Worm (Caenorhabditis elegans) whole organism, L2 larva: ENCODE results near the gene cct-4.

Source experiments
- C34F6.9 ChIP-seq: fragments of 150-350 bp; optimal IDR thresholded peaks from 2 replicates; lab custom pipeline; 2014; ENCODE audit warnings: missing biosample characterization, missing genetic modification characterization
- F13H6.1 ChIP-seq: sonication (generic microtip); optimal IDR thresholded peaks from 2 replicates; lab custom pipeline; 2016; ENCODE audit warnings: missing genetic modification characterization, missing compliant biosample characterization
- R02D3.7 ChIP-seq: fragments of 150-350 bp; optimal IDR thresholded peaks from 2 replicates; lab custom pipeline; 2014; ENCODE audit warnings: missing biosample characterization, missing genetic modification characterization
- Y55F3AM.14 ChIP-seq: fragments of 200-800 bp; sonication (Bioruptor generic); optimal IDR thresholded peaks from 2 replicates; lab custom pipeline; 2018; ENCODE audit warnings: mild to moderate bottlenecking, missing genetic modification characterization, missing compliant biosample characterization
- alr-1 ChIP-seq: fragments of 150-350 bp; optimal IDR thresholded peaks from 2 replicates; lab custom pipeline; 2014; ENCODE audit warnings: missing biosample characterization, missing genetic modification characterization
- aly-2 ChIP-seq: fragments of 150-350 bp; optimal IDR thresholded peaks from 2 replicates; lab custom pipeline; 2014; ENCODE audit warnings: missing biosample characterization, missing genetic modification characterization
- ama-1 ChIP-seq: fragments of 150-350 bp; optimal IDR thresholded peaks from 2 replicates; lab custom pipeline; 2018; ENCODE audit warnings: inconsistent platforms
- ceh-16 ChIP-seq: fragments of 150-350 bp; optimal IDR thresholded peaks from 2 replicates; lab custom pipeline; 2014; ENCODE audit warnings: missing biosample characterization, missing genetic modification characterization
- ceh-82 ChIP-seq: fragments of 150-350 bp; optimal IDR thresholded peaks from 2 replicates; lab custom pipeline; 2014; ENCODE audit warnings: missing biosample characterization, missing genetic modification characterization
- crh-2 ChIP-seq: sonication (generic microtip); optimal IDR thresholded peaks from 2 replicates; lab custom pipeline; 2017; ENCODE audit warnings: missing biosample characterization, missing genetic modification characterization
- dmd-4 ChIP-seq: sonication (generic microtip); optimal IDR thresholded peaks from 2 replicates; lab custom pipeline; 2017; ENCODE audit warnings: missing biosample characterization, missing genetic modification characterization
- elt-1 ChIP-seq: fragments of 150-350 bp; optimal IDR thresholded peaks from 2 replicates; lab custom pipeline; 2014; ENCODE audit warnings: missing biosample characterization, missing genetic modification characterization
- fos-1 ChIP-seq: fragments of 150-350 bp; optimal IDR thresholded peaks from 2 replicates; lab custom pipeline; 2014; ENCODE audit warnings: missing biosample characterization, missing genetic modification characterization
- gmeb-1 ChIP-seq: fragments of 150-350 bp; optimal IDR thresholded peaks from 2 replicates; lab custom pipeline; 2014; ENCODE audit warnings: missing biosample characterization, missing genetic modification characterization
- lin-11 ChIP-seq: fragments of 150-350 bp; sonication (generic microtip); optimal IDR thresholded peaks from 2 replicates; lab custom pipeline; 2014; ENCODE audit warnings: missing biosample characterization, missing genetic modification characterization, inconsistent platforms, mixed read lengths
- lin-13 ChIP-seq: fragments of 150-350 bp; optimal IDR thresholded peaks from 2 replicates; lab custom pipeline; 2014; ENCODE audit warnings: missing biosample characterization, missing genetic modification reagents, missing genetic modification characterization
- lin-39 ChIP-seq: fragments of 150-350 bp; optimal IDR thresholded peaks from 2 replicates; lab custom pipeline; 2014; ENCODE audit warnings: missing biosample characterization, missing genetic modification reagents, missing genetic modification characterization
- lsy-2 ChIP-seq, 2 experiments: fragments of 150-350 bp in 1 of 2; sonication (generic microtip) in 1 of 2; optimal IDR thresholded peaks; 2 replicates each; lab custom pipeline; 2014 to 2017; ENCODE audit warnings: missing biosample characterization in 2 of 2, missing genetic modification characterization in 2 of 2
- mab-5 ChIP-seq: fragments of 150-350 bp; optimal IDR thresholded peaks from 2 replicates; lab custom pipeline; 2014; ENCODE audit warnings: missing biosample characterization, missing genetic modification characterization
- mbf-1 ChIP-seq: sonication (generic microtip); optimal IDR thresholded peaks from 2 replicates; lab custom pipeline; 2017; ENCODE audit warnings: missing biosample characterization, missing genetic modification characterization
- nhr-10 ChIP-seq: sonication (generic microtip); optimal IDR thresholded peaks from 2 replicates; lab custom pipeline; 2017; ENCODE audit warnings: missing biosample characterization, missing genetic modification characterization
- nhr-11 ChIP-seq: fragments of 150-350 bp; optimal IDR thresholded peaks from 2 replicates; lab custom pipeline; 2014; ENCODE audit warnings: missing biosample characterization, missing genetic modification characterization
- nhr-129 ChIP-seq: fragments of 150-350 bp; optimal IDR thresholded peaks from 2 replicates; lab custom pipeline; 2014; ENCODE audit warnings: missing biosample characterization, missing genetic modification characterization
- nhr-21 ChIP-seq: fragments of 150-350 bp; optimal IDR thresholded peaks from 2 replicates; lab custom pipeline; 2014; ENCODE audit warnings: missing biosample characterization, missing genetic modification characterization
- nhr-23 ChIP-seq: fragments of 150-350 bp; optimal IDR thresholded peaks from 2 replicates; lab custom pipeline; 2014; ENCODE audit warnings: missing biosample characterization, missing genetic modification reagents, missing genetic modification characterization
- nhr-77 ChIP-seq: fragments of 150-350 bp; optimal IDR thresholded peaks from 2 replicates; lab custom pipeline; 2014; ENCODE audit warnings: missing biosample characterization, missing genetic modification characterization
- sem-4 ChIP-seq: fragments of 150-350 bp; optimal IDR thresholded peaks from 2 replicates; lab custom pipeline; 2014; ENCODE audit warnings: missing biosample characterization, missing genetic modification reagents, missing genetic modification characterization
- skn-1 ChIP-seq: sonication (generic microtip); optimal IDR thresholded peaks from 2 replicates; lab custom pipeline; 2017; ENCODE audit warnings: missing biosample characterization, missing genetic modification characterization
- sma-3 ChIP-seq: sonication (generic microtip); optimal IDR thresholded peaks from 2 replicates; lab custom pipeline; 2016; ENCODE audit warnings: missing genetic modification reagents, missing genetic modification characterization, missing compliant biosample characterization
- sma-9 ChIP-seq, 2 experiments: fragments of 150-350 bp in 1 of 2; sonication (generic microtip) in 1 of 2; optimal IDR thresholded peaks; 2 replicates each; lab custom pipeline; 2014 to 2016; ENCODE audit warnings: missing genetic modification characterization in 2 of 2, mild to moderate bottlenecking in 1 of 2, missing biosample characterization in 1 of 2, missing compliant biosample characterization in 1 of 2, missing genetic modification reagents in 1 of 2, moderate library complexity in 1 of 2
- snpc-4 ChIP-seq: fragments of 150-350 bp; optimal IDR thresholded peaks from 2 replicates; lab custom pipeline; 2014; ENCODE audit warnings: missing biosample characterization, missing genetic modification characterization
- unc-39 ChIP-seq: fragments of 150-350 bp; optimal IDR thresholded peaks from 2 replicates; lab custom pipeline; 2014; ENCODE audit warnings: missing biosample characterization, missing genetic modification characterization
- unc-55 ChIP-seq: fragments of 150-350 bp; sonication (generic microtip); optimal IDR thresholded peaks from 3 replicates; lab custom pipeline; 2014; ENCODE audit warnings: missing biosample characterization, missing genetic modification reagents, missing genetic modification characterization
- unc-62 ChIP-seq: fragments of 150-350 bp; optimal IDR thresholded peaks from 2 replicates; lab custom pipeline; 2014; ENCODE audit warnings: missing biosample characterization, missing genetic modification reagents, missing genetic modification characterization
- zag-1 ChIP-seq: fragments of 150-350 bp; optimal IDR thresholded peaks from 2 replicates; lab custom pipeline; 2014; ENCODE audit warnings: missing biosample characterization, missing genetic modification characterization
- ztf-1 ChIP-seq: fragments of 200-800 bp; sonication (Bioruptor generic); conservative IDR thresholded peaks from 2 replicates; pipeline ENCODE4 v1.3.6; 2022; ENCODE audit warnings: missing genetic modification characterization, missing compliant biosample characterization
- ztf-11 ChIP-seq: sonication (generic microtip); optimal IDR thresholded peaks from 2 replicates; lab custom pipeline; 2017; ENCODE audit warnings: missing biosample characterization, missing genetic modification characterization

cct-4 gene

DNA sequence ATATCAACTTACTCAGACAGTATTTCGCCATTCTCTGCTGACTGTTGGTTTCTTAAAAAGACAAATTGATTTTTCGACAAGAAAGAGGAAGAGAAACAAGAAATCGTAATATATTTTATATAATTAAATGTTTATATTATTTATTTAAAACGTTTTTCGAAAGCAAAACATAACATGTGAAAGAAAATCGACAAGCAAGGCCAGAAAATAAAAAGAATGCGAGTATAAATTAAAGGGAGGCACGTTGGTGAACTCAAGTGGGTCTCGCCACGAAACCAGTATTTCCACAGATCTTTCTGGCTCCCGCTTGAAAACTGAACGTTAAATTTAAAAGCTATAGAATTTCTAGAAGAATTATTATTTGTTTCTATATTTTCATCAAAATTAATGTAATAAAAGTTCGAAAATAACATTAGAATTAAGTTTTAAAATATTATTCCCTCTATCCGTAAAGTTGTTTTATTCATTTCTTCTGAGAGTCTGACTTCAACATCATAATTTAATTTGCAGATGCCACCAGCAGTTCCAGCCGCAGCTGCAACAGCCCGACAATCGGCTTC is at the start of gene cct-4, which contains the start of gene nst-1:
cct-4 (plus strand) TSS at position 510 of the 560 bp plus-strand sequence.
nst-1 (minus strand) TSS at position 51 of the 560 bp plus-strand sequence.
- TF ChIP-seq gmeb-1 (peak; percentile 0), lin-13 (peak; percentile 6), fos-1 (tag; lab: Kevin White, UChicago) (no peak), C34F6.9 (tag; lab: Kevin White, UChicago) (peak; percentile 54), nhr-23 (tag; lab: Kevin White, UChicago) (no peak), lsy-2 (tag; optimal IDR thresholded peaks at IDR 0.05; lab: Kevin White, UChicago) (peak in 1 of 2 experiments; percentile 73)

DNA sequence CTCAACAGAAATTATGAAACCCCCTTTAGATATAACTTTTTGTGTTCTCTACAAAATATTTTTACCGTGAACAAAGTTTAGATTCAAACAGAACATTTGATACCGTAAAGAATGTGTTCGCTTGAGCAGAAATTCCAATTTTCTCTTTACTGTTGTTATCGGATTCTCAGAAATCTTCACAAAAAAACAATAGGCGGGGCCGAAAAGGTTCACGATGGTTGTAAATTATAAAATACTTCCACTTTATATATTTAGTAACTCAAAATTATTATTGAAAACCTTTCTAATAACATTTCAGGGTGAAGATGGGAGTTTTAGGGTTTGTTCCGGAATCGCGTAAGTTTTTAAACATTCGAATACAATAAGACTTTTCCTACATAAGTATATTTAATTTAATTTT is 45.3 kb upstream of the cct-4 start, which contains the start of gene nlp-5:
nlp-5 (plus strand) TSS at position 301 of the 400 bp plus-strand sequence.
- TF ChIP-seq ztf-11 (no peak), gmeb-1 (no peak), sma-9 (GFP tag; optimal IDR thresholded peaks at IDR 0.05; lab: Kevin White, UChicago) (no peak), sma-9 (tag; optimal IDR thresholded peaks at IDR 0.05; lab: Kevin White, UChicago) (no peak), sem-4 (no peak), snpc-4 (no peak), nhr-11 (tag; lab: Kevin White, UChicago) (no peak), zag-1 (tag; lab: Kevin White, UChicago) (no peak), C34F6.9 (tag; lab: Kevin White, UChicago) (no peak), unc-55 (GFP tag; lab: Kevin White, UChicago) (no peak)
- TF ChIP-seq, all 48 proteins: peak for 0

DNA sequence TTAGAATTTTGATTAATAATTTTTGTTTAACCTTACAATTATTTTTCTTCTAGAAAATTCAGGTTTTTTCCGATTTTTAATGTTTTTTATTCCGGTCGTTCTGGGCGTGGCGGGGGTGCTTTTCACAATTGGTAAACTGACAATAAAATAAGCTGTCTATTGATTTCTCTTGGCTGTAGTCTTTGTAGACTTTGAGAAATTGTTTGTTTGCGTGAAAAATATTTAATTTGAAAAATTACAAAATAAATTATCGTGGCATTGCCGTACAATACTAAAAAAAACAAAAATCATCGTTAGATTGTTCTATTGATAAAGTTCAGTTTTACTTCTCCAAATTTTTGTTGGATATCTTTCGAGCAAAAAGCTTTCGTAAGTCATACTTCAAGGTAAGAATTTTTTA is 37.0 kb upstream of the cct-4 start, which contains the start of gene F35C11.3:
F35C11.3 (plus strand) TSS at position 301 of the 400 bp plus-strand sequence.
- TF ChIP-seq alr-1, result no peak
- no peak for TF ChIP-seq mab-5 (tag; lab: Kevin White, UChicago)
- TF ChIP-seq, all 48 proteins: peak for 0

DNA sequence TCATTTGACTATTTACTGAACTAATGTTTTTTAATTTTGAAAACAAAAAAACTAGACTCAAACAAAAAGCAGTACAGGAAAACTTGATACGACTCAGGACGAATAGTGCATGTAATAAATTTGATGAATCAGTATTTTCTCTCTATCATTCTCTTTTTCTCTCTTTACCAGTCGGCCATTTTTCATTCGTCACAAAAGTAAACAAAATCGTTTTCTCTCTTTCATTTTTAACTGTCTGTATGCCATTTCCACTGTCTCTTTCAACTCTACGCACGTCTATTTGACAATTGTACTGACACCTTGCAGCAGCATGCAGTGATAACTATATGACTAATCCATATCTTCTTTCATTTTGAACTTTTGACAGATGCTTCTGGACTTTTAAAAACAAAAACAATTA is 34.7 kb upstream of the cct-4 start, which contains the start of the genes F35C11.2 and F35C11.4:
F35C11.2 (minus strand) TSS at position 90 of the 400 bp plus-strand sequence.
F35C11.4 (plus strand) TSS at position 260 of the 400 bp plus-strand sequence.
- no peak for TF ChIP-seq F13H6.1 (tag; lab: Kevin White, UChicago)
- no peak for TF ChIP-seq snpc-4
- TF ChIP-seq dmd-4 (tag; lab: Kevin White, UChicago), result no peak
- TF ChIP-seq unc-55 (GFP tag; lab: Kevin White, UChicago), result no peak
- TF ChIP-seq gmeb-1, result peak; percentile 37
- TF ChIP-seq nhr-77, result no peak
- TF ChIP-seq mbf-1 (tag; lab: Kevin White, UChicago), result no peak
- no peak for TF ChIP-seq elt-1
- TF ChIP-seq lin-11 (tag; lab: Kevin White, UChicago), result no peak
- TF ChIP-seq nhr-129 (tag; lab: Kevin White, UChicago), result peak; percentile 2
- no peak for TF ChIP-seq sem-4
- no peak for TF ChIP-seq Y55F3AM.14 (GFP tag; lab: Kevin White, UChicago)
- TF ChIP-seq nhr-21 (tag; lab: Kevin White, UChicago), result no peak
- no peak for TF ChIP-seq lsy-2 (tag; optimal IDR thresholded peaks at IDR 0.05; lab: Kevin White, UChicago)
- no peak for TF ChIP-seq unc-39 (tag; lab: Kevin White, UChicago)
- peak; percentile 98 for TF ChIP-seq fos-1 (tag; lab: Kevin White, UChicago)
- TF ChIP-seq R02D3.7 (tag; lab: Kevin White, UChicago), result no peak
- no peak for TF ChIP-seq skn-1 (tag; lab: Kevin White, UChicago)
- no peak for TF ChIP-seq C34F6.9 (tag; lab: Kevin White, UChicago)
- TF ChIP-seq ztf-1 (GFP tag; lab: Robert Waterston, UW), result no peak
- no peak for TF ChIP-seq nhr-10 (tag; lab: Kevin White, UChicago)
- no peak for TF ChIP-seq ceh-16
- no peak for TF ChIP-seq unc-62 (GFP tag; lab: Kevin White, UChicago)
- no peak for TF ChIP-seq lin-39 (tag; lab: Kevin White, UChicago)
- peak; percentile 31 for TF ChIP-seq sma-3 (GFP tag; lab: Kevin White, UChicago)
- no peak for TF ChIP-seq aly-2 (tag; lab: Kevin White, UChicago)
- TF ChIP-seq zag-1 (tag; lab: Kevin White, UChicago), result no peak
- TF ChIP-seq ama-1 (lab: Kevin White, UChicago), result no peak
- no peak for TF ChIP-seq ceh-82 (tag; lab: Kevin White, UChicago)
- no peak for TF ChIP-seq nhr-23 (tag; lab: Kevin White, UChicago)
- TF ChIP-seq nhr-11 (tag; lab: Kevin White, UChicago), result no peak
- no peak for TF ChIP-seq crh-2 (tag; lab: Kevin White, UChicago)
